Fruit fly (Drosophila melanogaster): Measurements from ENCODE around the gene CG3168.

The CG3168 gene

DNA sequence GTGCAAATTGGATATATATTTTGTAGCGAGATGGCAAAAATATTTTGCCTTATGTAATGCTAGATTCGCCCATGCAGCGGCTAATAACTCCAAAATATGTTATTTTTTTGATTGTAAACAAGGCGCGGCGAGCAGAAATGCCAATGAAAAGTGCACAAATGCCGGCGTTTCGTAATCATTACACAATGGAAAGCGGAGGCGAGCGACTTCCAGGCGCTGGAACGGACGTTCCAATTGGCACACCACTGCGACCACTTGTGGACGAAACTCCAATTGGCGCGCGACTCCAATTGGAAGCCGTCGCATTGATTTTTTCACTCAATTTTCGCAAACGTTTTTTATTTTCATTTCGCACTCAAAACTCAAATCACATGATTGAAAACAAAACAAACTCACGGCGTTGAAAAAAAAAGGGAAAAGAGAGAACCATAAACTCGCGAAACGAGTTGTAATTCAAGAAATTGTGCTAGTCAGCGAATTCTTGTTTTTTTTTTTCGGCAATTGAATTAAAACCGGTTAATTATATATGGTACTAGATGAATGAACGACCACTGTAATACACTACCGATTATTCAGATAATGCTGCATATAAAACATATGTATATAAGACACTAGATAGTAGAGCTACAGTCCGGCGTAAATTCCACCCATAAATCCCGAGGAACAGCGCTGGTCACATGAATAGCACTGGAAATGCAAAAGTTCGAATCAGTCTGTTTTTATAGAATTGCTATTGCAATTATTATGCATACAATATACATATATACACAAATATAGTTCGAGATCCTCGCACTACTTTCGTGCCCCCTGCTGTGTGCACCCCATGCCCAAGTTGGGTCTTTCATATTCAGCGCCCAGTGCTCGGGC is 60.9 kb downstream of the CG3168 start, which contains the start of gene ND-ASHI:
TSS of gene ND-ASHI (minus strand) at position 484 of the 867 bp plus-strand sequence.
- TF ChIP-seq CG7372 (GFP tag; IDR thresholded peaks at IDR 0.05) = peak; percentile 95
- no peak for TF ChIP-seq Lpt (GFP tag; optimal IDR thresholded peaks at IDR 0.05)
- TF ChIP-seq vnd (GFP tag; IDR thresholded peaks at IDR 0.05; ENCODE audit: partially characterized antibody) = no peak
- peak; percentile 94 for TF ChIP-seq CG31224 (GFP tag; IDR thresholded peaks at IDR 0.05)
- TF ChIP-seq hkb (optimal IDR thresholded peaks at IDR 0.05) = no peak
- TF ChIP-seq hkb (GFP tag; IDR thresholded peaks at IDR 0.05) = peak; percentile 97
- TF ChIP-seq HmgZ (tag; optimal IDR thresholded peaks at IDR 0.05) = peak; percentile 97
- TF ChIP-seq nom (GFP tag; optimal IDR thresholded peaks at IDR 0.05) = peak; percentile 96
- no peak for TF ChIP-seq tna (GFP tag; IDR thresholded peaks at IDR 0.05; ENCODE audit: partially characterized antibody)
- TF ChIP-seq Hmr (GFP tag; optimal IDR thresholded peaks at IDR 0.05) = peak; percentile 98
- TF ChIP-seq Blimp-1 (GFP tag; optimal IDR thresholded peaks at IDR 0.05) = peak; percentile 87
- peak; percentile 91 for TF ChIP-seq klu (GFP tag; IDR thresholded peaks at IDR 0.05)
- no peak for TF ChIP-seq sna (GFP tag; IDR thresholded peaks at IDR 0.05; ENCODE audit: partially characterized antibody)
- TF ChIP-seq pum (GFP tag; optimal IDR thresholded peaks at IDR 0.05) = peak; percentile 80
- TF ChIP-seq CG2129 (GFP tag; IDR thresholded peaks at IDR 0.05; ENCODE audit: partially characterized antibody) = no peak
- TF ChIP-seq CG15479 (GFP tag; optimal IDR thresholded peaks at IDR 0.05) = no peak
- TF ChIP-seq CG3065 (GFP tag; optimal IDR thresholded peaks at IDR 0.05) = peak; percentile 82
- TF ChIP-seq sr (GFP tag; IDR thresholded peaks at IDR 0.05) = peak; percentile 90
- TF ChIP-seq twi (tag; optimal IDR thresholded peaks at IDR 0.05) = peak; percentile 73
- TF ChIP-seq CG4424 (GFP tag; optimal IDR thresholded peaks at IDR 0.05) = peak; percentile 92
- TF ChIP-seq Mes4 (GFP tag; optimal IDR thresholded peaks at IDR 0.05) = peak; percentile 84
- peak; percentile 90 for TF ChIP-seq peb (GFP tag; IDR thresholded peaks at IDR 0.05)
- peak; percentile 96 for TF ChIP-seq Xrp1 (GFP tag; IDR thresholded peaks at IDR 0.05)
- TF ChIP-seq CG6683 (GFP tag; optimal IDR thresholded peaks at IDR 0.05) = peak; percentile 88
- peak; percentile 88 to 90 for TF ChIP-seq Hr51 (GFP tag; optimal IDR thresholded peaks at IDR 0.05)
- peak; percentile 98 for TF ChIP-seq CG2120 (GFP tag; optimal IDR thresholded peaks at IDR 0.05)
- peak; percentile 89 for TF ChIP-seq fd96Cb (tag; optimal IDR thresholded peaks at IDR 0.05)
- TF ChIP-seq wdn (GFP tag; IDR thresholded peaks at IDR 0.05) = peak; percentile 97
- TF ChIP-seq fru (optimal IDR thresholded peaks at IDR 0.05) = no peak
- TF ChIP-seq CG17186 (GFP tag; optimal IDR thresholded peaks at IDR 0.05) = peak; percentile 79
- TF ChIP-seq mam (GFP tag; optimal IDR thresholded peaks at IDR 0.05) = peak; percentile 95
- TF ChIP-seq croc (GFP tag; conservative IDR thresholded peaks at IDR 0.05) = peak; percentile 84
- peak; percentile 93 for TF ChIP-seq vfl (GFP tag; optimal IDR thresholded peaks at IDR 0.05)
- peak; percentile 96 for TF ChIP-seq BtbVII (GFP tag; optimal IDR thresholded peaks at IDR 0.05)
- 0 out of 4 replicates have a peak, but pooled peaks have one; percentile 4 for TF ChIP-seq chinmo (GFP tag; IDR thresholded peaks at IDR 0.05; ENCODE audit: partially characterized antibody)
- TF ChIP-seq ab (GFP tag; optimal IDR thresholded peaks at IDR 0.05) = peak; percentile 89
- peak; percentile 84 for TF ChIP-seq CG18011 (GFP tag; optimal IDR thresholded peaks at IDR 0.05)
- TF ChIP-seq CG31365 (tag; optimal IDR thresholded peaks at IDR 0.05) = peak; percentile 88
- TF ChIP-seq Ada2b (GFP tag; IDR thresholded peaks at IDR 0.05) = peak; percentile 96
- TF ChIP-seq wor (GFP tag; IDR thresholded peaks at IDR 0.05) = peak; percentile 82
- TF ChIP-seq emc (GFP tag; optimal IDR thresholded peaks at IDR 0.05) = peak; percentile 88
- TF ChIP-seq grn (GFP tag; optimal IDR thresholded peaks at IDR 0.05) = peak; percentile 22
- TF ChIP-seq gro (GFP tag; optimal IDR thresholded peaks at IDR 0.05) = peak; percentile 97
- TF ChIP-seq CG8290 (GFP tag; optimal IDR thresholded peaks at IDR 0.05) = peak; percentile 69
- peak in 1 of 2 experiments; percentile 99 for TF ChIP-seq CG8290 (tag; optimal IDR thresholded peaks at IDR 0.05)
- no peak for TF ChIP-seq pan (optimal IDR thresholded peaks at IDR 0.05)
- TF ChIP-seq pan (GFP tag; optimal IDR thresholded peaks at IDR 0.05 in 1 of 2, IDR thresholded peaks at IDR 0.05 in 1 of 2) = peak in 1 of 2 experiments; percentile 97
- TF ChIP-seq tap (tag; optimal IDR thresholded peaks at IDR 0.05) = peak; percentile 88
- peak; percentile 85 for TF ChIP-seq sima (GFP tag; optimal IDR thresholded peaks at IDR 0.05)
- peak; percentile 84 for TF ChIP-seq zen (tag; optimal IDR thresholded peaks at IDR 0.05)

Data from whole organism, embryonic.